Worm (Caenorhabditis elegans): ENCODE results near the gene F52C9.5.

DNA sequence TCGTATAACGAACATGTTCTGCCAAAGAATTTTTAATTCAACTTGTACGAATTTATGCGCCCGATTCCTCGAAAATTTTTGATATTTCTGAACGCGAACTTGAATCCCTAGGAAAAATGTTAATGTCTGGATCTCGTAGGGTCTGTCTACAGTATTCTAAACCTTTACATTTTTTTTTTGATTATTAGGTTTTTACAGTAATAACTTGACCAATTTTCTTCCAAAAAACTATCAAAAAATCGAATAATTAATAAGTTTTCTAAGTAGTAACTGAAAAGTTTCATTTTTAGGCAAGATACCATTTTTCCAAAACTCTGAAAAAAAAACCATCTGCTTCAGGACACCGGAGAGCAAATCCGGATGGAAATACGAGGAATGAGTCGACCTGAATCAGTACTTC, 7.7 kb upstream of the F52C9.5 start:
- TF ChIP-seq dve-1 (tag; optimal IDR thresholded peaks at IDR 0.05) (no peak), pqm-1 (tag; optimal IDR thresholded peaks at IDR 0.05) (no peak), ama-1 (optimal IDR thresholded peaks at IDR 0.05) (no peak), lin-11 (tag; optimal IDR thresholded peaks at IDR 0.05) (no peak), lim-6 (tag; optimal IDR thresholded peaks at IDR 0.05) (no peak), dmd-4 (tag; optimal IDR thresholded peaks at IDR 0.05; ENCODE audit: borderline replicate concordance) (no peak), ceh-19 (GFP tag; optimal IDR thresholded peaks at IDR 0.05) (no peak), hlh-30 (tag; optimal IDR thresholded peaks at IDR 0.05; ENCODE audit: insufficient read depth) (no peak), unc-86 (tag; optimal IDR thresholded peaks at IDR 0.05) (no peak), madf-2 (tag; optimal IDR thresholded peaks at IDR 0.05) (no peak), nfya-1 (tag; optimal IDR thresholded peaks at IDR 0.05) (no peak), unc-3 (GFP tag; conservative IDR thresholded peaks at IDR 0.05) (no peak), unc-3 (tag; optimal IDR thresholded peaks at IDR 0.05) (no peak)
